Fruit fly (Drosophila melanogaster) whole organism, embryonic: ENCODE measurements around the gene CG14395.
A peak's percentile ranks its signal among the peaks of the same experiment; 100 is the strongest.

Experiments used
- Adf1 ChIP-seq: fragments of 200-800 bp; sonication (Bioruptor generic); IDR thresholded peaks from 2 replicates; pipeline ENCODE4 v1.3.6; 2022; ENCODE audit warnings: missing biosample characterization, missing genetic modification characterization
- Atf6 ChIP-seq: fragments of 200-800 bp; sonication (Bioruptor generic); IDR thresholded peaks from 2 replicates; pipeline ENCODE4 v1.3.6; 2022; ENCODE audit warnings: missing biosample characterization, missing genetic modification characterization
- CG11695 ChIP-seq: fragments of 200-800 bp; sonication (Bioruptor generic); IDR thresholded peaks from 3 replicates; pipeline ENCODE4 v1.3.6; 2022; ENCODE audit warnings: missing biosample characterization, missing genetic modification characterization
- CG12219 ChIP-seq: fragments of 200-800 bp; sonication (Bioruptor generic); optimal IDR thresholded peaks from 3 replicates; lab custom pipeline; 2018; ENCODE audit warnings: missing biosample characterization, mild to moderate bottlenecking, missing genetic modification characterization
- CG12659 ChIP-seq: fragments of 200-800 bp; sonication (Bioruptor generic); optimal IDR thresholded peaks from 3 replicates; lab custom pipeline; 2017; ENCODE audit warnings: mild to moderate bottlenecking, missing biosample characterization, missing genetic modification reagents, missing genetic modification characterization
- CG13775 ChIP-seq: fragments of 200-800 bp; sonication (Bioruptor generic); optimal IDR thresholded peaks from 3 replicates; lab custom pipeline; 2017; ENCODE audit warnings: missing biosample characterization, mild to moderate bottlenecking, missing genetic modification characterization
- CG13894 ChIP-seq: fragments of 200-800 bp; sonication (Bioruptor generic); optimal IDR thresholded peaks from 3 replicates; lab custom pipeline; 2018; ENCODE audit warnings: missing biosample characterization, mild to moderate bottlenecking, missing genetic modification characterization, moderate library complexity
- CG15514 ChIP-seq: fragments of 200-800 bp; sonication (Bioruptor generic); optimal IDR thresholded peaks from 3 replicates; lab custom pipeline; 2017; ENCODE audit warnings: missing biosample characterization, missing genetic modification characterization, mild to moderate bottlenecking, moderate library complexity, missing genetic modification reagents
- CG2678 ChIP-seq: fragments of 200-800 bp; sonication (Bioruptor generic); optimal IDR thresholded peaks from 3 replicates; lab custom pipeline; 2019; ENCODE audit warnings: missing biosample characterization, mild to moderate bottlenecking, missing genetic modification characterization, moderate library complexity
- CG31365 ChIP-seq: fragments of 200-800 bp; sonication (Bioruptor generic); optimal IDR thresholded peaks from 2 replicates; lab custom pipeline; 2018; ENCODE audit warnings: missing biosample characterization, mild to moderate bottlenecking, missing genetic modification characterization
- CG34224 ChIP-seq: fragments of 200-800 bp; sonication (Bioruptor generic); IDR thresholded peaks from 3 replicates; pipeline ENCODE4 v1.3.6; 2022; ENCODE audit warnings: missing biosample characterization, missing genetic modification characterization; ENCODE audit not compliant: partially characterized antibody
- CG43689 ChIP-seq: fragments of 200-800 bp; sonication (Bioruptor generic); IDR thresholded peaks from 2 replicates; pipeline ENCODE4 v1.3.6; 2022; ENCODE audit warnings: missing biosample characterization, missing genetic modification characterization
- CG6683 ChIP-seq: fragments of 200-800 bp; sonication (Bioruptor generic); optimal IDR thresholded peaks from 2 replicates; lab custom pipeline; 2017; ENCODE audit warnings: missing biosample characterization, mild to moderate bottlenecking, missing genetic modification characterization, missing genetic modification reagents
- CG6689 ChIP-seq: fragments of 200-800 bp; sonication (Bioruptor generic); IDR thresholded peaks from 2 replicates; pipeline ENCODE4 v1.3.6; 2022; ENCODE audit warnings: missing biosample characterization, missing genetic modification characterization
- CG7372 ChIP-seq: fragments of 200-800 bp; sonication (Bioruptor generic); IDR thresholded peaks from 2 replicates; pipeline ENCODE4 v1.3.6; 2022; ENCODE audit warnings: missing biosample characterization, missing genetic modification characterization
- CG8281 ChIP-seq: fragments of 200-800 bp; sonication (Bioruptor generic); optimal IDR thresholded peaks from 2 replicates; lab custom pipeline; 2018; ENCODE audit warnings: missing biosample characterization, mild to moderate bottlenecking, missing genetic modification characterization, moderate library complexity
- CG8478 ChIP-seq: fragments of >200 bp; optimal IDR thresholded peaks from 2 replicates; lab custom pipeline; 2018
- CG8944 ChIP-seq: fragments of 200-800 bp; sonication (Bioruptor generic); optimal IDR thresholded peaks from 3 replicates; lab custom pipeline; 2016; ENCODE audit warnings: missing biosample characterization, missing genetic modification characterization
- CTCF ChIP-seq: fragments of 200-800 bp; sonication (Bioruptor generic); optimal IDR thresholded peaks from 2 replicates; lab custom pipeline; 2017; ENCODE audit warnings: missing biosample characterization, mild to moderate bottlenecking, missing genetic modification characterization, moderate library complexity
- Dbx ChIP-seq: fragments of 200-800 bp; sonication (Bioruptor generic); IDR thresholded peaks from 3 replicates; pipeline ENCODE4 v1.3.6; 2022; ENCODE audit warnings: missing biosample characterization, missing genetic modification characterization
- Drgx ChIP-seq: fragments of 200-800 bp; sonication (Bioruptor generic); IDR thresholded peaks from 2 replicates; pipeline ENCODE4 v1.3.6; 2022; ENCODE audit warnings: missing biosample characterization, missing genetic modification characterization
- E2f2 ChIP-seq: fragments of 200-800 bp; sonication (Bioruptor generic); IDR thresholded peaks from 2 replicates; pipeline ENCODE4 v1.3.6; 2022; ENCODE audit warnings: missing biosample characterization, missing genetic modification characterization
- Elba2 ChIP-seq: fragments of 200-800 bp; sonication (Bioruptor generic); optimal IDR thresholded peaks from 3 replicates; lab custom pipeline; 2016; ENCODE audit warnings: missing biosample characterization, missing genetic modification characterization
- Med ChIP-seq: fragments of 200-800 bp; sonication (Bioruptor generic); peaks from one replicate; lab custom pipeline; 2016; ENCODE audit warnings: missing biosample characterization, missing genetic modification characterization, mild to moderate bottlenecking, inconsistent platforms, moderate library complexity
- NK7.1 ChIP-seq: fragments of 200-800 bp; sonication (Bioruptor generic); optimal IDR thresholded peaks from 3 replicates; lab custom pipeline; 2016; ENCODE audit warnings: missing biosample characterization, missing genetic modification characterization
- Optix ChIP-seq: fragments of 200-800 bp; sonication (Bioruptor generic); IDR thresholded peaks from 3 replicates; pipeline ENCODE4 v1.3.6; 2022; ENCODE audit warnings: missing biosample characterization, missing genetic modification characterization
- Pdp1 ChIP-seq, 2 experiments: fragments of 200-800 bp; sonication (Bioruptor generic); optimal IDR thresholded peaks; 3 replicates each; lab custom pipeline; 2016; ENCODE audit warnings: missing biosample characterization in 2 of 2, missing genetic modification characterization in 2 of 2, mild to moderate bottlenecking in 1 of 2, moderate library complexity in 1 of 2
- Ravus ChIP-seq: fragments of 200-800 bp; sonication (Bioruptor generic); IDR thresholded peaks from 2 replicates; pipeline ENCODE4 v1.3.6; 2022; ENCODE audit warnings: missing biosample characterization, missing genetic modification characterization
- Rfx ChIP-seq: fragments of 200-800 bp; sonication (Bioruptor generic); IDR thresholded peaks from 2 replicates; pipeline ENCODE4 v1.3.6; 2022; ENCODE audit warnings: missing biosample characterization, missing genetic modification characterization
- Trl ChIP-seq, 3 experiments: fragments of >200 bp in 2 of 3; fragments of 200-800 bp in 1 of 3; sonication (Bioruptor generic) in 1 of 3; optimal IDR thresholded peaks; 2 replicates in 1 of 3; 3 replicates in 2 of 3; lab custom pipeline; 2016 to 2017; ENCODE audit warnings: missing biosample characterization in 1 of 3, missing genetic modification characterization in 1 of 3
- bigmax ChIP-seq: fragments of 200-800 bp; sonication (Bioruptor generic); optimal IDR thresholded peaks from 2 replicates; lab custom pipeline; 2018; ENCODE audit warnings: missing biosample characterization, mild to moderate bottlenecking, missing genetic modification characterization
- cato ChIP-seq: fragments of 200-800 bp; sonication (Bioruptor generic); optimal IDR thresholded peaks from 2 replicates; lab custom pipeline; 2016; ENCODE audit warnings: missing biosample characterization, missing genetic modification characterization, borderline replicate concordance
- chinmo ChIP-seq: fragments of 200-800 bp; sonication (Bioruptor generic); IDR thresholded peaks from 4 replicates; pipeline ENCODE4 v1.3.6; 2022; ENCODE audit warnings: missing biosample characterization, missing genetic modification characterization; ENCODE audit not compliant: partially characterized antibody
- dmrt11E ChIP-seq: fragments of 200-800 bp; sonication (Bioruptor generic); optimal IDR thresholded peaks from 3 replicates; lab custom pipeline; 2018; ENCODE audit warnings: missing biosample characterization, mild to moderate bottlenecking, missing genetic modification characterization, moderate library complexity
- emc ChIP-seq: fragments of 200-800 bp; sonication (Bioruptor generic); optimal IDR thresholded peaks from 2 replicates; lab custom pipeline; 2016; ENCODE audit warnings: missing biosample characterization, missing genetic modification characterization
- fd64A ChIP-seq: fragments of 200-800 bp; sonication (Bioruptor generic); optimal IDR thresholded peaks from 3 replicates; lab custom pipeline; 2018; ENCODE audit warnings: missing biosample characterization, mild to moderate bottlenecking, missing genetic modification characterization
- kah ChIP-seq: fragments of 200-800 bp; sonication (Bioruptor generic); optimal IDR thresholded peaks from 2 replicates; lab custom pipeline; 2018; ENCODE audit warnings: missing biosample characterization, mild to moderate bottlenecking, missing genetic modification characterization
- ken ChIP-seq: fragments of 200-800 bp; sonication (Bioruptor generic); IDR thresholded peaks from 3 replicates; pipeline ENCODE4 v1.3.6; 2022; ENCODE audit warnings: missing biosample characterization, missing genetic modification characterization
- lmd ChIP-seq: fragments of 200-800 bp; sonication (Bioruptor generic); IDR thresholded peaks from 2 replicates; pipeline ENCODE4 v1.3.6; 2022; ENCODE audit warnings: missing biosample characterization, missing genetic modification characterization
- nom ChIP-seq: fragments of 200-800 bp; sonication (Bioruptor generic); optimal IDR thresholded peaks from 2 replicates; lab custom pipeline; 2017; ENCODE audit warnings: missing biosample characterization, missing genetic modification characterization, mild to moderate bottlenecking, moderate library complexity, missing genetic modification reagents
- onecut ChIP-seq: fragments of 200-800 bp; sonication (Bioruptor generic); IDR thresholded peaks from 2 replicates; pipeline ENCODE4 v1.3.6; 2022; ENCODE audit warnings: missing biosample characterization, missing genetic modification characterization
- peb ChIP-seq: fragments of 200-800 bp; sonication (Bioruptor generic); IDR thresholded peaks from 2 replicates; pipeline ENCODE4 v1.3.6; 2022; ENCODE audit warnings: missing biosample characterization, missing genetic modification characterization
- phol ChIP-seq: fragments of 200-800 bp; sonication (Bioruptor generic); optimal IDR thresholded peaks from 3 replicates; lab custom pipeline; 2018; ENCODE audit warnings: missing biosample characterization, mild to moderate bottlenecking, missing genetic modification characterization, moderate library complexity
- sim ChIP-seq: fragments of 200-800 bp; sonication (Bioruptor generic); IDR thresholded peaks from 2 replicates; pipeline ENCODE4 v1.3.6; 2022; ENCODE audit warnings: missing biosample characterization, missing genetic modification characterization
- slou ChIP-seq: fragments of 200-800 bp; sonication (Bioruptor generic); optimal IDR thresholded peaks from 3 replicates; lab custom pipeline; 2016; ENCODE audit warnings: missing biosample characterization, missing genetic modification characterization
- sqz ChIP-seq: fragments of 200-800 bp; sonication (Bioruptor generic); optimal IDR thresholded peaks from 3 replicates; lab custom pipeline; 2018; ENCODE audit warnings: missing biosample characterization, mild to moderate bottlenecking, missing genetic modification characterization
- tin ChIP-seq: fragments of 200-800 bp; sonication (Bioruptor generic); optimal IDR thresholded peaks from 3 replicates; lab custom pipeline; 2016; ENCODE audit warnings: missing biosample characterization, missing genetic modification characterization
- trh ChIP-seq: fragments of 200-800 bp; sonication (Bioruptor generic); optimal IDR thresholded peaks from 2 replicates; lab custom pipeline; 2016; ENCODE audit warnings: missing biosample characterization, missing genetic modification characterization
- vvl ChIP-seq: fragments of 200-800 bp; sonication (Bioruptor generic); IDR thresholded peaks from 2 replicates; pipeline ENCODE4 v1.3.6; 2022; ENCODE audit warnings: missing biosample characterization, missing genetic modification characterization

The CG14395 gene

DNA sequence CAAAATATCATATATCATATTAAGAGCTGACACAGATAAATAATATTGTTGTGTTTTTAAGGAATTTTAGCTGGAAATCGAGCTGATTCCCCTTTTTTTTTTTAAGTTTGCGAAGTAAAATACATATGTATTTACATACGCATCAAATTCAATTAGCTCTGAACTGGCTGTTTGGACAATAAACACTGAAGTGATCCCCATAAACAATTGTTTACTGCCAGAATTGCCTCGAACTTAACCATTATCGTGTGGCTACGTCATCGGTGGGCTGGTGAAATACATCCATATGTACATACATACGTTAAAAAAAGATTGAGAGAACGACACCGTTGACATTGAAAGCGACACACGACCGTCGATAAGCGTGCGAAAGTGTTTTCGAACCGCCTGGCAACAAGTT, 53.6 kb downstream of the CG14395 start (continued):
- TF ChIP-seq CG12659: peak; percentile 7
- TF ChIP-seq onecut (GFP tag; lab: Robert Waterston, UW): no peak
- TF ChIP-seq CTCF (GFP tag; lab: Kevin White, UChicago): no peak
- TF ChIP-seq Elba2 (GFP tag; lab: Kevin White, UChicago): no peak
- TF ChIP-seq tin (GFP tag; lab: Kevin White, UChicago): no peak
- no peak for TF ChIP-seq CG43689 (GFP tag; lab: Robert Waterston, UW)
- TF ChIP-seq ken: no peak
- TF ChIP-seq CG8281 (tag; lab: Kevin White, UChicago): peak; percentile 25
- TF ChIP-seq Dbx (GFP tag; lab: Robert Waterston, UW): no peak
- TF ChIP-seq Adf1: no peak
- no peak for TF ChIP-seq CG6689
- TF ChIP-seq CG13775: no peak
- TF ChIP-seq CG8478 (lab: Kevin White, UChicago): no peak
- TF ChIP-seq kah (GFP tag; lab: Kevin White, UChicago): no peak
- no peak for TF ChIP-seq CG12219 (GFP tag; lab: Kevin White, UChicago)
- TF ChIP-seq peb: no peak
- TF ChIP-seq Trl (optimal IDR thresholded peaks at IDR 0.05; lab: Kevin White, UChicago): no peak
- no peak for TF ChIP-seq Trl (GFP tag; optimal IDR thresholded peaks at IDR 0.05; lab: Kevin White, UChicago)
- no peak for TF ChIP-seq lmd (GFP tag; lab: Robert Waterston, UW)

DNA sequence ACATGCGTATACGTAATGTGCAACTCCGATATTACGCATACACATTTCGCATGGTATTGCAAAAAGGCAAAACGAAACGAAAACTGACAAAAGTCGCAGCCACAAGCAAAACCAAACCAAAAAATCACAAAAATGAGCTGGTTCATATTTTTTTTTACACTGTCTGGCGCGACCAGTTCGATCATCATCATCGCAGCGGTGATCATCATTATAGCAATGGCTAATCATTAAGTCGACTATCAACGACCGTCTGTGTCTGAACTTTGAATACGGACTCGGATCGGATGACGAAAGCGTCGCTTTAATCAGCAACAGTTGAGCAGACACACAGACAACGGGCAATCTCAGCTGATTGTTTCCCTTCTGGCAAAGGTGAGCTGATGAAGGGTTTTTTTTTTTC, 54.3 kb downstream of the CG14395 start:
- peak; percentile 33 for TF ChIP-seq sqz (GFP tag; lab: Kevin White, UChicago)
- no peak for TF ChIP-seq NK7.1 (GFP tag; lab: Kevin White, UChicago)
- peak; percentile 90 for TF ChIP-seq nom (GFP tag; lab: Kevin White, UChicago)
- no peak for TF ChIP-seq CG8944 (GFP tag; lab: Kevin White, UChicago)
- no peak for TF ChIP-seq Ravus (GFP tag; lab: Robert Waterston, UW)
- peak; percentile 97 for TF ChIP-seq CG15514 (GFP tag; lab: Kevin White, UChicago)
- 0 out of 2 replicates have a peak, but pooled peaks have one; percentile 23 for TF ChIP-seq Atf6 (GFP tag; lab: Robert Waterston, UW)
- TF ChIP-seq trh (GFP tag; lab: Kevin White, UChicago): no peak
- 0 out of 4 replicates have a peak, but pooled peaks have one; percentile 39 for TF ChIP-seq chinmo (GFP tag; lab: Robert Waterston, UW)
- no peak for TF ChIP-seq E2f2 (GFP tag; lab: Robert Waterston, UW)
- TF ChIP-seq CG31365 (tag; lab: Kevin White, UChicago): no peak
- TF ChIP-seq dmrt11E (tag; lab: Kevin White, UChicago): no peak
- peak; percentile 22 for TF ChIP-seq Med (GFP tag; lab: Kevin White, UChicago)
- no peak for TF ChIP-seq CG6683 (GFP tag; lab: Kevin White, UChicago)
- TF ChIP-seq CG13894 (tag; lab: Kevin White, UChicago): peak; percentile 22
- TF ChIP-seq CG11695 (GFP tag; lab: Robert Waterston, UW): no peak
- no peak for TF ChIP-seq sim
- TF ChIP-seq Drgx: peak; percentile 38; the same call in 1 of the 2 replicates
- TF ChIP-seq slou (GFP tag; lab: Kevin White, UChicago): no peak
- no peak for TF ChIP-seq emc
- no peak for TF ChIP-seq vvl (GFP tag; lab: Robert Waterston, UW)
- TF ChIP-seq phol: no peak
- TF ChIP-seq Pdp1 (GFP tag; optimal IDR thresholded peaks at IDR 0.05; lab: Kevin White, UChicago): no peak
- TF ChIP-seq Rfx: peak; percentile 42
- no peak for TF ChIP-seq CG43689 (GFP tag; lab: Robert Waterston, UW)
- TF ChIP-seq fd64A: no peak
- TF ChIP-seq Optix (GFP tag; lab: Robert Waterston, UW): no peak
- TF ChIP-seq CG34224: peak; percentile 38; the same call in 1 of the 3 replicates
- no peak for TF ChIP-seq CG2678 (tag; lab: Kevin White, UChicago)
- 0 out of 2 replicates have a peak, but pooled peaks have one; percentile 46 for TF ChIP-seq CG7372
- no peak for TF ChIP-seq cato (GFP tag; lab: Kevin White, UChicago)
- TF ChIP-seq bigmax (GFP tag; lab: Kevin White, UChicago): no peak
- TF ChIP-seq, all 482 proteins: peak for 11
